Worm (Caenorhabditis elegans) whole organism, late embryonic: Measurements from ENCODE around the gene Y82E9BR.20.

Experiments
- C38D4.7 ChIP-seq: fragments of 200-800 bp; sonication (Bioruptor generic); optimal IDR thresholded peaks from 2 replicates; lab custom pipeline; 2018; ENCODE audit warnings: mild to moderate bottlenecking, missing genetic modification characterization, moderate library complexity, missing compliant biosample characterization
- F13H6.1 ChIP-seq: sonication (generic microtip); optimal IDR thresholded peaks from 2 replicates; lab custom pipeline; 2016; ENCODE audit warnings: missing genetic modification characterization, missing compliant biosample characterization
- K02D7.2 ChIP-seq: sonication (generic microtip); optimal IDR thresholded peaks from 2 replicates; lab custom pipeline; 2017; ENCODE audit warnings: mild to moderate bottlenecking, missing genetic modification characterization, missing compliant biosample characterization
- K09A11.1 ChIP-seq: sonication (generic microtip); optimal IDR thresholded peaks from 2 replicates; lab custom pipeline; 2017; ENCODE audit warnings: antibody characterized with exemption, mild to moderate bottlenecking, missing genetic modification characterization, missing compliant biosample characterization; ENCODE audit not compliant: insufficient read depth
- Y22D7AL.16 ChIP-seq: sonication (generic microtip); optimal IDR thresholded peaks from 2 replicates; lab custom pipeline; 2016; ENCODE audit warnings: missing genetic modification characterization, missing compliant biosample characterization
- ceh-14 ChIP-seq: sonication (generic microtip); optimal IDR thresholded peaks from 2 replicates; lab custom pipeline; 2016; ENCODE audit warnings: missing genotype, missing genetic modification characterization, missing compliant biosample characterization
- ceh-19 ChIP-seq: fragments of 200-800 bp; sonication (Bioruptor generic); optimal IDR thresholded peaks from 2 replicates; lab custom pipeline; 2018; ENCODE audit warnings: mild to moderate bottlenecking, missing genetic modification characterization, missing compliant biosample characterization
- ceh-2 ChIP-seq: sonication (generic microtip); optimal IDR thresholded peaks from 2 replicates; lab custom pipeline; 2016; ENCODE audit warnings: missing genotype, missing genetic modification characterization, missing compliant biosample characterization
- ceh-24 ChIP-seq: sonication (generic microtip); optimal IDR thresholded peaks from 2 replicates; lab custom pipeline; 2016; ENCODE audit warnings: mild to moderate bottlenecking, missing genetic modification characterization, missing compliant biosample characterization
- ceh-30 ChIP-seq: fragments of 150-350 bp; optimal IDR thresholded peaks from 2 replicates; lab custom pipeline; 2014; ENCODE audit warnings: missing biosample characterization, missing genetic modification characterization
- ceh-31 ChIP-seq: sonication (generic microtip); optimal IDR thresholded peaks from 2 replicates; lab custom pipeline; 2016; ENCODE audit warnings: missing genetic modification characterization, missing compliant biosample characterization
- ceh-34 ChIP-seq: sonication (generic microtip); optimal IDR thresholded peaks from 2 replicates; lab custom pipeline; 2016; ENCODE audit warnings: mild to moderate bottlenecking, missing genetic modification characterization, missing compliant biosample characterization
- ceh-45 ChIP-seq: fragments of 200-800 bp; sonication (Bioruptor generic); IDR thresholded peaks from 2 replicates; pipeline ENCODE4 v1.3.6; 2022; ENCODE audit warnings: missing genetic modification reagents, missing genetic modification characterization, missing compliant biosample characterization
- ceh-48 ChIP-seq: sonication (generic microtip); optimal IDR thresholded peaks from 2 replicates; lab custom pipeline; 2016; ENCODE audit warnings: missing genetic modification characterization, inconsistent platforms, missing compliant biosample characterization
- ceh-9 ChIP-seq: sonication (generic microtip); optimal IDR thresholded peaks from 2 replicates; lab custom pipeline; 2016; ENCODE audit warnings: mild to moderate bottlenecking, missing genetic modification characterization, inconsistent platforms, missing compliant biosample characterization
- che-1 ChIP-seq: sonication (generic microtip); optimal IDR thresholded peaks from 2 replicates; lab custom pipeline; 2016; ENCODE audit warnings: mild to moderate bottlenecking, missing genetic modification characterization, missing compliant biosample characterization
- dve-1 ChIP-seq: sonication (generic microtip); optimal IDR thresholded peaks from 2 replicates; lab custom pipeline; 2017; ENCODE audit warnings: antibody characterized with exemption, mild to moderate bottlenecking, missing genetic modification characterization, missing compliant biosample characterization
- eyg-1 ChIP-seq: sonication (generic microtip); optimal IDR thresholded peaks from 2 replicates; lab custom pipeline; 2016; ENCODE audit warnings: missing genotype, missing genetic modification characterization, missing compliant biosample characterization
- fkh-6 ChIP-seq: sonication (generic microtip); optimal IDR thresholded peaks from 2 replicates; lab custom pipeline; 2016; ENCODE audit warnings: missing genetic modification characterization, missing compliant biosample characterization
- hlh-15 ChIP-seq: sonication (generic microtip); optimal IDR thresholded peaks from 2 replicates; lab custom pipeline; 2016; ENCODE audit warnings: missing genetic modification characterization, missing compliant biosample characterization
- hlh-30 ChIP-seq: sonication (generic microtip); optimal IDR thresholded peaks from 2 replicates; lab custom pipeline; 2017; ENCODE audit warnings: antibody characterized with exemption, missing genetic modification characterization, missing compliant biosample characterization; ENCODE audit not compliant: insufficient read depth
- hlh-6 ChIP-seq: sonication (generic microtip); optimal IDR thresholded peaks from 2 replicates; lab custom pipeline; 2016; ENCODE audit warnings: missing genotype, missing genetic modification characterization, missing compliant biosample characterization
- hlh-8 ChIP-seq: sonication (generic microtip); optimal IDR thresholded peaks from 2 replicates; lab custom pipeline; 2016; ENCODE audit warnings: missing genotype, missing genetic modification characterization, missing compliant biosample characterization
- lim-6 ChIP-seq: sonication (generic microtip); optimal IDR thresholded peaks from 2 replicates; lab custom pipeline; 2016; ENCODE audit warnings: missing genetic modification characterization, missing compliant biosample characterization
- lin-11 ChIP-seq: fragments of 200-800 bp; sonication (Bioruptor generic); optimal IDR thresholded peaks from 2 replicates; lab custom pipeline; 2018; ENCODE audit warnings: mild to moderate bottlenecking, missing genetic modification characterization, missing compliant biosample characterization
- mec-3 ChIP-seq: sonication (generic microtip); optimal IDR thresholded peaks from 2 replicates; lab custom pipeline; 2016; ENCODE audit warnings: borderline replicate concordance, missing genetic modification characterization, missing compliant biosample characterization
- npax-4 ChIP-seq: sonication (generic microtip); optimal IDR thresholded peaks from 2 replicates; lab custom pipeline; 2016; ENCODE audit warnings: missing genetic modification characterization, missing compliant biosample characterization
- pag-3 ChIP-seq: sonication (generic microtip); optimal IDR thresholded peaks from 2 replicates; lab custom pipeline; 2016; ENCODE audit warnings: missing compliant biosample characterization, missing genetic modification characterization, borderline replicate concordance
- pat-9 ChIP-seq: fragments of 200-800 bp; sonication (Bioruptor generic); optimal IDR thresholded peaks from 2 replicates; lab custom pipeline; 2018; ENCODE audit warnings: mild to moderate bottlenecking, missing genetic modification characterization, moderate library complexity, missing compliant biosample characterization
- pha-2 ChIP-seq: sonication (generic microtip); optimal IDR thresholded peaks from 2 replicates; lab custom pipeline; 2017; ENCODE audit warnings: mild to moderate bottlenecking, missing genetic modification characterization, missing compliant biosample characterization
- pha-4 ChIP-seq: fragments of 150-350 bp; optimal IDR thresholded peaks from 2 replicates; lab custom pipeline; 2018; ENCODE audit warnings: missing biosample characterization, missing genetic modification reagents, missing genetic modification characterization
- sox-2 ChIP-seq: fragments of 200-800 bp; sonication (Bioruptor generic); IDR thresholded peaks from 2 replicates; pipeline ENCODE4 v1.3.6; 2022; ENCODE audit warnings: missing genetic modification reagents, missing genetic modification characterization, missing compliant biosample characterization
- tbx-2 ChIP-seq: sonication (generic microtip); optimal IDR thresholded peaks from 2 replicates; lab custom pipeline; 2016; ENCODE audit warnings: missing genetic modification characterization, missing compliant biosample characterization
- tbx-7 ChIP-seq: sonication (generic microtip); optimal IDR thresholded peaks from 2 replicates; lab custom pipeline; 2016; ENCODE audit warnings: missing genotype, missing genetic modification characterization, missing compliant biosample characterization
- ttx-3 ChIP-seq: sonication (generic microtip); optimal IDR thresholded peaks from 2 replicates; lab custom pipeline; 2016; ENCODE audit warnings: missing genetic modification reagents, missing genetic modification characterization, missing compliant biosample characterization
- unc-42 ChIP-seq: sonication (generic microtip); optimal IDR thresholded peaks from 2 replicates; lab custom pipeline; 2016; ENCODE audit warnings: missing genotype, missing genetic modification characterization, missing compliant biosample characterization
- unc-55 ChIP-seq: sonication (generic microtip); optimal IDR thresholded peaks from 2 replicates; lab custom pipeline; 2017; ENCODE audit warnings: missing biosample characterization, missing genetic modification reagents, missing genetic modification characterization

Y82E9BR.20 gene

DNA sequence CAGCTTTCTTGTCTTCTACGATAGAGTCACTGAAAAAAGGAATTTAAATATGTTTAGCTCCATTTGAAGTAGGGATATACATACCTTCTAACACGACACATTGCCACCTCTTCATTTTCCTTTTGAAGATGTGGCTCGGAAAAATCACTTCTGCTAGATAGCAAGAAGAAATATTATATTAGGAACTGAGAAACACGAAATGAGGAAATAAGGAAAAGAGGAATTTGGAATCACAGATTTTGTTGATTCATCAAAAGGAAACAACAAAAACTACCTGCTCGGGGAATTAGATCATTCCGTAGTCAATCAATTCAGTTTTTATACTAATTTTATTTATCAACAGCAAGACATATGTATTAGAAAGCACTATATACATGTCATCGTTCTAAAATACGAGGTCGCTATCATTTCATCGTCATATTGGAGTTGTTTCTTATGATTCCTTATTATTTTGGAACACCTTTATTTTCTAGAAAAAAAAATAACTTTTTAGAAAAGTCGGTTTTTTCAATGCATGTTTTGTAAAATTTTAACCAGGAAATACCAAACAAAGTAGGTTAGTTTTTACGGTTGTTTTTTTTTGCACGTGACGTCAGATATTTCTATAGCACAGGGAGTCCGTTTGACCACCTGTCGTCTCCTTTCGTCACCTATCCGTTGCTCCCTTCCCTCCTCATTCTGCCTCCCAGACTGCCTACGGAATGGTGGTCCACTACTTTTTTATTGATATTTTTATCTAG lies 6.5 kb downstream of the Y82E9BR.20 start, which contains the start of the genes pals-21 and Y82E9BR.6:
Gene pals-21 (minus strand): TSS at position 101 of the 740 bp plus-strand sequence.
Gene Y82E9BR.6 (plus strand): TSS at position 690 of the 740 bp plus-strand sequence.
- no peak for TF ChIP-seq ceh-2 (tag; lab: Kevin White, UChicago)
- TF ChIP-seq hlh-30 (tag; lab: Kevin White, UChicago), result peak; percentile 0

DNA sequence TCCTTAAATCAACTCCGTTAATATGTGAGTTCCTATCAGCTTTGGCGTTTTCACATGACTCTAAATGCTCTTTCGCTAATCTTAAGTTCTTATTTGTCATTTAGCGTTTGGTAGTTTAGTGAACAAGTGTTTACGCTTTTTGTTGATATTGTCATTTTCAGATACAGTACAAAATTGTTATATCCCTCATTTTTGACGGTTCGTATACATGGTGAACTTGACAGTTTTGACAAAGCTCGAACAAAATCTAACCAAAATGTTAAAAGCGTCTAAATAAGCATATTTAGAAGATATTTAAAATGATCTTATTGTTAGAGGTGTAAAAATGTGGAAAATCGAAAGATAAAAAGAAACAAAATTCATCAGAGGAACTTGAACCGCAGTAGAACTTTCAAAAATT lies 9.3 kb downstream of the Y82E9BR.20 start:
- TF ChIP-seq tbx-7 (tag; lab: Kevin White, UChicago), result no peak
- no peak for TF ChIP-seq ceh-45 (GFP tag; lab: Robert Waterston, UW)
- TF ChIP-seq K02D7.2 (tag; lab: Kevin White, UChicago), result no peak

DNA sequence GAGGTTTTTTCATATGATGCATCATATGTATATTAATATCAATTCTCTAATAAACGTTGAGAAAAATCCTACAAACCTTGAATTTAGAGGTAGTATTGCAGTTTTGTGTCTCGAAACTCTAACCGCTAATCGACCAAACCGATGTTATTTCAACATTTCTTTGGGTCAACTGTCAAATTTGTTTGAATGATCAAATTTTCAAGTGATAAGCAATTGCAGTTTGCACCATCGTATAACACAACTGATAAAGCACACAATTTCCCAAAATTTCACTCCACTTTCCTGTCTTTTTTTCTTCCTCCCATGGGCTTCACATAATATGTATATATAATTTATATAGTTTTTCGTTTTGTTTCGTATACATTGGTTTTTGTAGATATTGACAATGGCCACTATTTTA lies 9.9 kb downstream of the Y82E9BR.20 start, which contains the start of the genes fbxa-138 and Y82E9BR.5:
Gene fbxa-138 (minus strand): TSS at position 161 of the 400 bp plus-strand sequence.
Gene Y82E9BR.5 (plus strand): TSS at position 279 of the 400 bp plus-strand sequence.
- TF ChIP-seq unc-55 (GFP tag; lab: Kevin White, UChicago), result no peak
- TF ChIP-seq, all 69 proteins: peak for 0

DNA sequence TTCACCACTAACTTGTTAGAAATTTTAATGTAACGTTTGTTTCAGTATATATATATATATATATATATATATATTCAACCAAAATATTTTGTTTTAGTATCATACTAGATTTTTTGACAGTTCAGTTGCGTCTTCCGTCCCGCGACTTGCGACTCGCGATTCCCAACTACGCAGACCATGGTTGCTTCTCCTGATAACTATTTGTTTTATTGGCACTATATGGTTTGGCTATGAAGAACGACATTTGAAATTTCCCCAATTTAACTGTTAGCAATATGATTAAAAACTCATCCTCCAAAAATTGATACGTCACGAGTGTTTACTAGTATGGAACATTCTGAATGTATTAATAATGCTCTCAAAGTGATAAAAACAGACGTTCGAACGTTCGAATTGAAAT lies 10.5 kb downstream of the Y82E9BR.20 start:
- no peak for TF ChIP-seq fkh-6 (tag; lab: Kevin White, UChicago)
- no peak for TF ChIP-seq tbx-2 (tag; lab: Kevin White, UChicago)
- TF ChIP-seq eyg-1 (tag; lab: Kevin White, UChicago), result no peak
- TF ChIP-seq unc-55 (GFP tag; lab: Kevin White, UChicago), result no peak
- no peak for TF ChIP-seq ceh-19 (GFP tag; lab: Kevin White, UChicago)
- no peak for TF ChIP-seq ceh-48 (tag; lab: Kevin White, UChicago)
- no peak for TF ChIP-seq pat-9 (tag; lab: Kevin White, UChicago)
- TF ChIP-seq ttx-3 (tag; lab: Kevin White, UChicago), result no peak
- TF ChIP-seq ceh-30 (tag; lab: Kevin White, UChicago), result no peak
- TF ChIP-seq ceh-9 (tag; lab: Kevin White, UChicago), result no peak
- TF ChIP-seq hlh-15 (tag; lab: Kevin White, UChicago), result no peak
- no peak for TF ChIP-seq lin-11 (tag; lab: Kevin White, UChicago)
- no peak for TF ChIP-seq unc-42 (tag; lab: Kevin White, UChicago)
- no peak for TF ChIP-seq lim-6
- no peak for TF ChIP-seq ceh-14 (tag; lab: Kevin White, UChicago)
- no peak for TF ChIP-seq ceh-24
- no peak for TF ChIP-seq mec-3 (tag; lab: Kevin White, UChicago)
- no peak for TF ChIP-seq hlh-6 (tag; lab: Kevin White, UChicago)
- TF ChIP-seq Y22D7AL.16, result no peak

DNA sequence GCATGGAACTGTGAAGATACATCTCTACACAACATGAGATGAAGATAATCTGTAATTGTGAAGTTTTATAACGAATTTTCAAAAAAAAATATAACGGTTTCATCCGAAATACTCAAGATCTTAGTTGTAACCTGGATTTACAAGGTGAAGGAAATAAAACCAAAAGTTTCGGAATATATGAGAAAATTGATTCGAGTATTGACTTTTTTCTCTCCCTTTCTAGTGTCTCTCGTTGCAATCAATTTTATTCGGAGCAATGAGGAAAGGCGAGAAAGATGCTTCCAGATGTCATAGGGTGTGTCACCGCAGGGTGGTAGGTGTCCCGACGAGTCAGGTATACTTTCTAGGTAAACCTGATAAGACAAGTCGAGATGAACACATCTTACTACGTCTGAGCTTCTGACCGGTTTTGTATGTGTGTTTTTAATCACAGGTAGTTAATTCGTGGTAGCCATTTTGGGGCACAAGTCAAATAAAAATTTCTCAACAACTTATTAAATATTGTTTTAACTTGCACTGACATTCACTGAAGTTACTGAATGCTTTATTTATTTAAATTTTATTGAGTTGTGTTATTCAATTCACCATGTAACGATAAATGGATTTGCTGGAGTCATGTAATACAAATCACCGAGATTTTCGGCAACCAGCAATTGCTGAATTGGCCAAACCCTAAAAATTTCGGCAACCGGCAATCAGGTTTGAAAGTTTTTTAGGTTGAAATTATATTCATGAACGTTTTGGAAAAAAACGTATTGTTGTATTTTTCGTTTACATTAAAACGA lies 14.3 kb downstream of the Y82E9BR.20 start, which contains the start of gene pals-20:
Gene pals-20 (minus strand): TSS at position 51 of the 785 bp plus-strand sequence.
- no peak for TF ChIP-seq npax-4
- TF ChIP-seq pha-4 (tag; lab: Kevin White, UChicago), result no peak
- TF ChIP-seq pat-9 (tag; lab: Kevin White, UChicago), result no peak
- no peak for TF ChIP-seq hlh-6 (tag; lab: Kevin White, UChicago)
- no peak for TF ChIP-seq pha-2
- no peak for TF ChIP-seq dve-1 (tag; lab: Kevin White, UChicago)
- TF ChIP-seq K02D7.2 (tag; lab: Kevin White, UChicago), result no peak
- no peak for TF ChIP-seq tbx-7 (tag; lab: Kevin White, UChicago)
- no peak for TF ChIP-seq ceh-45 (GFP tag; lab: Robert Waterston, UW)
- no peak for TF ChIP-seq ceh-34
- no peak for TF ChIP-seq C38D4.7
- no peak for TF ChIP-seq ceh-31 (tag; lab: Kevin White, UChicago)
- no peak for TF ChIP-seq F13H6.1
- no peak for TF ChIP-seq lin-11 (tag; lab: Kevin White, UChicago)
- TF ChIP-seq pag-3 (tag; lab: Kevin White, UChicago), result no peak
- no peak for TF ChIP-seq K09A11.1 (tag; lab: Kevin White, UChicago)
- no peak for TF ChIP-seq che-1
- TF ChIP-seq hlh-8 (tag; lab: Kevin White, UChicago), result no peak
- TF ChIP-seq sox-2, result no peak
- TF ChIP-seq, all 69 proteins: peak for 0
